Worm (Caenorhabditis elegans): ENCODE measurements around the gene gly-1.
"Not testable (repeated sequence)": the region's sequence is repeated elsewhere in the genome, so short reads cannot be mapped to it uniquely, and the experiment has no call there.

The gly-1 gene

DNA sequence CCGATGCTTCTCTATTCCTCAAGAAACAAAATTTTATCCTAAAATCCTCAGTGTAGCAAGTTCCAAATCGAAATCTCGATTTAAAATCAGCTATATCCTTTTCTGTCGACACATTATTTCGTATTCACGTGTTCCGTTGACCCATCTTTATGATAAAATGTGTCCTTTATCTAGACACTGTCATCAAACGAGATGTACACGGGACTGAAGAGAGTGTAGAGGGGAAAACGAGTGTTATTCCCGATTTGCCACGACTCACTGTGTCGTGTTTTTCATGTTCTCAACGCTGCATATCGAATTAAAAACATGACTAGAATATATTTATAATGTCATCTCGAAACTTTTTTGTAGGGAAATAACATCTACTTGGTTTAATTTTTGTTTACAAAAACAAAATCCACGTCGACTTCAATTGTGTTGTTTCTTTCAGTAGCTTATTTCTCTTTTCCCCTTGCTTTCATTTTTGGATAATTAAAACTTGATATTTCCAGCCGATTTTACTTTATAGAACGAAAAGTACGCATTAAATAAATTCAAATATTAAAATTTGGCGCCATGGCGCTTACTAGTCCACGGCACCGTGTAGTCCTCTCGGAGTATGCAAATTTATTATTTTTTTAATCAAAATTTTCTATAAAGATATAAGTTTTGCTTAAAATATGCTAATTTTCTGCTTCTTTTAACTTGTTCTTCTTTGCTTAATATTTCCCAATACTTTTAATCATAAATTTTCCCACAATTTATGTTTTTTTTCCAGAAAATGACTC is 24.0 kb upstream of the gly-1 start, which contains the start of gene metr-1:
Gene metr-1, plus strand, starts transcription at position 758 of the 767 bp plus-strand sequence.
- no peak for TF ChIP-seq unc-42 (tag; optimal IDR thresholded peaks at IDR 0.05)
- TF ChIP-seq ceh-18 (tag; optimal IDR thresholded peaks at IDR 0.05), result no peak
- TF ChIP-seq ceh-45 (GFP tag; IDR thresholded peaks at IDR 0.05), result no peak
- TF ChIP-seq elt-2 (tag; optimal IDR thresholded peaks at IDR 0.05), result peak; percentile 33
- no peak for TF ChIP-seq madf-2 (tag; optimal IDR thresholded peaks at IDR 0.05)
- TF ChIP-seq ceh-31 (tag; optimal IDR thresholded peaks at IDR 0.05), result peak; percentile 18
- TF ChIP-seq lim-6 (tag; optimal IDR thresholded peaks at IDR 0.05), result no peak
- no peak for TF ChIP-seq hlh-30 (tag; optimal IDR thresholded peaks at IDR 0.05; ENCODE audit: insufficient read depth)

DNA sequence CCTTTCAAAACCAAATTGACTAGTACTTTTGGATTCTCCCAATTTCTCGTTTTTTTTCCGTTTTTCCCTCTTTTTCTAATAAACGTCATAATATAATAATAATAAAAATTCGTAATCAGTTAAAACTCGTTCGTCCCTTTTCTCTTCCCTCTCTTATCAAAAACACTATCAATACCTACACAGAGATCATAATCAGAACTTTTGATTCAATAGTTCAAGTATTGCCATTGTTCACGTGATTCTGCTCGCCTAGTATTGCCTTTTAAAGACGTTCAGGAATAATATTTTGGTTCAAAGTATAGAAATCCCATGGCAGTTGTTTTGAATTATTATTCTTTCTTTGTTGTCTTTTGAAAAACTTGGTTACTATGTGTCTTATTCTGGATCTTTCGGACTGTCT is 22.7 kb upstream of the gly-1 start:
- TF ChIP-seq K09A11.1 (tag; optimal IDR thresholded peaks at IDR 0.05; ENCODE audit: insufficient read depth), result no peak
- TF ChIP-seq elt-2 (tag; optimal IDR thresholded peaks at IDR 0.05), result peak; percentile 84

- TF ChIP-seq fkh-6 (tag; optimal IDR thresholded peaks at IDR 0.05) (no peak), lin-11 (tag; optimal IDR thresholded peaks at IDR 0.05) (no peak), ceh-31 (tag; optimal IDR thresholded peaks at IDR 0.05) (no peak)
Measured at ce11 chrII:10923948-10924347, 21.9 kb upstream of the gly-1 start, which contains the start of gene Y19D2B.2. Y19D2B.2 (plus strand) TSS chrII:10924248.

DNA sequence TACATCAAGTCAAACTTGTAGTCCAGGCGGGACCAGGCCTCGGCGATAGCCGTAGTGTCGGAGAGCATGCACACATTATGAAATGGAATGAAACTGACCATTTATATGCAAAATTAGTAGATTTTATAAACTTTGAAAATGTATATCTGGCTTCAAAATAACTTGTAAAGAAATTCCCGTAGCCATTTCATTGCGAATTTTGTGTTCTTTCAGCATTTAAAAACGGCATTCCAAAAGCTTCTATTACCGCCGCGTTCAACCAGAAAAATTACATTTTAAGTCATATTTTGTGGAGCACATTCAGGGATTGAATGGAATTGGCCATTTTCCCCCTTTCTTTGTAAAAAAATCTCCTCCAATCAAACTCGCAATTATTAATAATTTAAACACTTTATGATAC is 20.9 kb upstream of the gly-1 start, which contains the start of gene Y19D2B.1:
Gene Y19D2B.1, minus strand, starts transcription at position 101 of the 400 bp plus-strand sequence.
- not testable (repeated sequence) for TF ChIP-seq zip-5 (tag; optimal IDR thresholded peaks at IDR 0.05); mec-3 (tag; optimal IDR thresholded peaks at IDR 0.05; ENCODE audit: borderline replicate concordance); dve-1 (tag; optimal IDR thresholded peaks at IDR 0.05)

ce11 chrII:10918293-10918756 is 16.3 kb upstream of the gly-1 start, which contains the start of gene tba-4:
tba-4 (plus strand) TSS chrII:10918706.
- TF ChIP-seq odd-2 (tag; optimal IDR thresholded peaks at IDR 0.05), result no peak
- TF ChIP-seq K02D7.2 (tag; optimal IDR thresholded peaks at IDR 0.05), result no peak
- no peak for TF ChIP-seq ceh-9 (tag; optimal IDR thresholded peaks at IDR 0.05)
- TF ChIP-seq ets-4 (tag; optimal IDR thresholded peaks at IDR 0.05), result no peak
- no peak for TF ChIP-seq elt-2 (tag; optimal IDR thresholded peaks at IDR 0.05)
- no peak for TF ChIP-seq pha-2 (tag; optimal IDR thresholded peaks at IDR 0.05)
- TF ChIP-seq hlh-8 (tag; optimal IDR thresholded peaks at IDR 0.05), result no peak
- no peak for TF ChIP-seq lin-11 (tag; optimal IDR thresholded peaks at IDR 0.05)
- TF ChIP-seq ceh-45 (GFP tag; IDR thresholded peaks at IDR 0.05), result no peak
- no peak for TF ChIP-seq tbx-7 (tag; optimal IDR thresholded peaks at IDR 0.05)
- no peak for TF ChIP-seq C08G9.2 (tag; optimal IDR thresholded peaks at IDR 0.05)
- no peak for TF ChIP-seq ama-1 (optimal IDR thresholded peaks at IDR 0.05)
- no peak for TF ChIP-seq ceh-6 (GFP tag; optimal IDR thresholded peaks at IDR 0.05)
- TF ChIP-seq sox-2 (GFP tag; IDR thresholded peaks at IDR 0.05), result no peak
- TF ChIP-seq ceh-18 (tag; optimal IDR thresholded peaks at IDR 0.05), result no peak

DNA sequence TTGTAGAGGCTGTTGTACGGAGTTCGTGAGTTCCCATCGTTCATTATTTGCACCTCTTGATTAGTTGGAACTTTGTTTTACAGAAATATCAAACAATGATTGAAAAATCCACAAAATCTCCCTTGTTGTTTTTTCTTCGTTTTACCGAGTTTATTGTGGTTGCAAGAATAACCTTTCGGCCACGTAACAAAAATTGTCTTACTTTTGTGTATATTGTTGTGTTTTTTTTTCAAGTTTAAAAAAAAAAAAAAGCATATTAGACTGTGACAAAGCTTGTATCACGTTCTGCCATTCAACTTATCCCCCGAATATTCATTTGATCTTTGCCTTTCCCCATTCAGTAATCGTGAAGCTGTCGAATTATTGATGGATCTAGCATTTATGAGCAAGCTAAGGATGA is 15.2 kb upstream of the gly-1 start, which contains the start of gene F44F4.10:
Gene F44F4.10, minus strand, starts transcription at position 101 of the 400 bp plus-strand sequence.
- TF ChIP-seq pax-1 (tag; optimal IDR thresholded peaks at IDR 0.05) (no peak), madf-2 (tag; optimal IDR thresholded peaks at IDR 0.05) (no peak), hlh-15 (tag; optimal IDR thresholded peaks at IDR 0.05) (no peak)

DNA sequence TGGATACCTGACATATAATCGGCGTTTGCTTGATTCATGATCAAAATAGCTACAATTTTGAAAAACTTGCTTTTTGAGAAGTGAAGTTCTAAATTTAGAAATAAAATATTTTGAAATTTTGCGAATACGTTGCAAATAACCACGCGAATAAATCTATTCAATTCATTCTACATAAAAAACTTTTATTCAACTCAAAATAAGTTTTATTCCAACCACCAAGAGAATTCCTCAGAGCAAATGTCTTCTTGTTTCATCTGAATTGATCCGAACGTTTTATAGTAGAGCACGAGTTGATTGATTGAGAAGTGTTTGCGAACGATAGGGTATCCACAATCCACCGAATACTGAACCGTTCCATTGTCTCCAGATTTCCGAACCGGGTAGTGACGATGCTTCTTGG is 13.7 kb upstream of the gly-1 start, which contains the start of gene F44F4.9:
Gene F44F4.9, minus strand, starts transcription at position 101 of the 400 bp plus-strand sequence.
- no peak for TF ChIP-seq dmd-4 (tag; optimal IDR thresholded peaks at IDR 0.05; ENCODE audit: borderline replicate concordance)

Data from whole organism, late embryonic.